Worm (Caenorhabditis elegans): ENCODE results near the gene idpp-16.

DNA sequence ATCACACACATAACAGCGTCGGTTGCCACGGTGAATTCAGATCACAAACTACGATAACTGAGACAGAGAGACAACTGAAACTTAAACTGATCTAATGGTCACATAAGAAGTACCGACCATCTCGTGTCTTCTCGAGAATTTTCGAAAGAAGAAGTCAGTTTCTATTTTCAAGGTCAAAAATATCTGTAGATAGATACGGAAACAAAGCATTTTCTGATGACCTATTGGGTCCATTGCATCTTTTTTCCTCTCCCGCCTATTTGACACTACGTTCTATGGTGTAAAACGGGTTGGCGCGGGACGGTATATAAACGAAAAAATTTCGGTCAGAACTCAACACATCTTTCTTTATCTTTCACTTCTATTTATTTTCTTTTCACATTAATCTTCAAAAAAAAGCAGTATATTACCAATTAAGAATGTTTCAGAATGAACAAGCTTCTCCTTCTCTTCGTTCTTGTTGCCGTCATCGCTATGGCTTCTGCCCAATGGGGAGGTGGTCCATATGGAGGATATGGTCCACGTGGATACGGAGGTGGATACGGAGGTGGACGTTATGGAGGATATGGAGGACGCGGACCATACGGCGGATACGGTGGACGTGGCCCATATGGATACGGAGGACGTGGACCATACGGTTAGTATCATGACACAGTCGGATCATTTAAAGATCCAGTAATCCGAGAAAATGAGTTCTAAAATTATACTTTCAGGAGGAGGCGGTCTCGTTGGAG, 9.8 kb upstream of the idpp-16 start, which contains the start of gene nlp-24:
- TF ChIP-seq elt-2 (tag; optimal IDR thresholded peaks at IDR 0.05): no peak
- peak; percentile 33 for TF ChIP-seq nhr-90 (tag; optimal IDR thresholded peaks at IDR 0.05; ENCODE audit: poor library complexity)
- TF ChIP-seq fos-1 (tag; optimal IDR thresholded peaks at IDR 0.05): no peak

All from whole organism, L1 larva.